Fruit fly (Drosophila melanogaster): Measurements from ENCODE around the gene Wdfy2.
A peak's percentile ranks its signal among the peaks of the same experiment; 100 is the strongest.

- no peak for TF ChIP-seq dmrt93B (GFP tag; optimal IDR thresholded peaks at IDR 0.05)
- no peak for TF ChIP-seq Abd-B (GFP tag; optimal IDR thresholded peaks at IDR 0.05)
- no peak for TF ChIP-seq dl (GFP tag; optimal IDR thresholded peaks at IDR 0.05; ENCODE audit: insufficient read depth in 1 of 2, partially characterized antibody in 2 of 2)
- no peak for TF ChIP-seq br (GFP tag; optimal IDR thresholded peaks at IDR 0.05)
- TF ChIP-seq Hr78 (GFP tag; optimal IDR thresholded peaks at IDR 0.05): no peak
- TF ChIP-seq Myc (optimal IDR thresholded peaks at IDR 0.05): no peak
- TF ChIP-seq psq (GFP tag; optimal IDR thresholded peaks at IDR 0.05): peak; percentile 44
- no peak for TF ChIP-seq fru (GFP tag; optimal IDR thresholded peaks at IDR 0.05)
- TF ChIP-seq Hnf4 (GFP tag; optimal IDR thresholded peaks at IDR 0.05): no peak
- TF ChIP-seq woc (GFP tag; optimal IDR thresholded peaks at IDR 0.05): peak; percentile 10
- no peak for TF ChIP-seq sage (GFP tag; optimal IDR thresholded peaks at IDR 0.05)
- no peak for TF ChIP-seq usp (GFP tag; optimal IDR thresholded peaks at IDR 0.05)
Observed at dm6 chr2L:10426534-10427048, 3.5 kb downstream of the Wdfy2 start, which contains the start of the genes SmB and KdelR.
